Fruit fly (Drosophila melanogaster): ENCODE results near the gene Kat60.

Kat60 gene

DNA sequence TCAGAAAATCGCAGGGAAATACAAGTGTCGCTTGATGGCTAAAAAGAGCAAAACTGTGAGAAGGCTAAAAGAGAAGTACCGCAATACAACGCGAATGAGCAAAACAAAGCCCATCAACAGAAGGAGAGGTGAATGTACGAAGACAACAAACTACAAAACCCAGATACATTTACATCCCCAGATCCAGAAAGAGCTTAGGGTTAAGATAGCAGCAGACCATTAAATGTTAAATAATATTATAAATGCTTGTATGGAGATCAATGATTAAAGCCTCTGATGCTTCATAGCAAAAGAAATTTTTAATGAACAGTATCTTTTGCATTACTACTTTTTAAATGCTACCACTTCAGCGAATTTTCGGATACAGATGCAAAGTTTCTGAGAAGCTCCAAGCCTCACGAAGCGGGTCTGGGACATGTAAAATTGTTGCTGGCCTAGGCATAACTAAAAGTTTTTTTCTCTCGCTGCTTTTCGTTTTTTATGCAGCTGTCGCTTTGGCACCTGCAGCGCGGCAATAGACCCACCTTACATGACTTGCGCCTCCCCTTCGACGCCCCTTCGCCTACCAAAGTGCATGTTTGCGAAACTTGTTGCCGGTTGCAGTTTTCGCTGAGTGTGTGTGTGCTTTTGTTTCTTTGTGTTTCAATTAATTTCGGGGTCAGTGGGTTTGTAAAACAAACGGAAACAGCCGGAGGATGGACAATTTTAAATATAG lies 26.5 kb downstream of the Kat60 start:
- TF ChIP-seq acj6 (GFP tag; optimal IDR thresholded peaks at IDR 0.05) (no peak), CG3919 (GFP tag; optimal IDR thresholded peaks at IDR 0.05) (no peak), CG6276 (GFP tag; optimal IDR thresholded peaks at IDR 0.05) (peak; percentile 34), CG15336 (GFP tag; IDR thresholded peaks at IDR 0.05) (peak; percentile 24; the same call in 1 of the 2 replicates), eg (GFP tag; IDR thresholded peaks at IDR 0.05) (peak; percentile 57; the same call in 2 of the 3 replicates), Lpt (GFP tag; optimal IDR thresholded peaks at IDR 0.05) (peak; percentile 37), net (GFP tag; optimal IDR thresholded peaks at IDR 0.05) (peak; percentile 11), CG6163 (GFP tag; IDR thresholded peaks at IDR 0.05) (peak; percentile 50; the same call in 1 of the 3 replicates), ss (GFP tag; optimal IDR thresholded peaks at IDR 0.05) (no peak)

DNA sequence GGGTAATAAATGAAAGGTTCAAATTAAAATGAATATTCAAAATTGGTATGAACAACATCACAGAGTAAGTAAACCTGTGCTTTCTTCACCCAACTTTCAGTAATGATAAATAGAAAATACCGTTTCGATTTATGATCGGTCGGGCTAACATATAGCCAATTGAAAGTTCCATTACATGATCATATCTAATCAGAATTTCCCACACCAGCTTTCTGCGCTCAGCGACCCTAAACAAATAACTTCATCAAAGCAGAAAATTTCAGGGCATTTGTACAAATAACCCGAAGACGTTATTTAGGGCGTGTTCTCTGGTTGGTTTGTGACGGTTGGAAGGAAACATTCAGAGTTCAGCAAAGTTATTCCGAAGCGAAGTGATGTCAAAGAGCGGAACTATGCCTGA lies 28.2 kb downstream of the Kat60 start:
- TF ChIP-seq ss (GFP tag; optimal IDR thresholded peaks at IDR 0.05) (no peak), CG6854 (GFP tag; optimal IDR thresholded peaks at IDR 0.05) (no peak), Sox14 (GFP tag; optimal IDR thresholded peaks at IDR 0.05) (no peak), CG6163 (GFP tag; IDR thresholded peaks at IDR 0.05) (no peak), Ets96B (tag; optimal IDR thresholded peaks at IDR 0.05) (no peak), Smox (GFP tag; optimal IDR thresholded peaks at IDR 0.05) (no peak), Sox15 (GFP tag; optimal IDR thresholded peaks at IDR 0.05) (no peak), fkh (GFP tag; optimal IDR thresholded peaks at IDR 0.05) (peak; percentile 33)

DNA sequence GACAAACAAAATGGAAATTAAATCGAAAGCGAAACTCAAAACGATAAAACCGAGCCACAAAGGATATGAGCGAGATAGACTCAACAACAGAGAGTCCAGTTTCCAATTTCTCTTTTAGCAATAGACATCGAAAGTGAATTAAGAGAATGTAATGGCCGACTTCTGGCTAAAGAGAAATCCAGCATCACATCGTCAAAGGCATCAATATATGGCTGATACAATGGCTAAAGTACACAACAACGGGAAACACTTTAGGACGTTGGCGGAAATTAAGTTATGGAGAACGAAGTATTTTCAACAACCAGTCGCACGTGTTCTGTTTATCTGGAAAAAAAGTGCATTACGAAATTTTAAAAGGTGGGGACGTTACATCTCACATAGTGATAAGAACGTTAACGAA lies 32.4 kb downstream of the Kat60 start:
- TF ChIP-seq CG15336 (GFP tag; IDR thresholded peaks at IDR 0.05) (no peak), Eip78C (GFP tag) (no peak), achi (GFP tag; optimal IDR thresholded peaks at IDR 0.05) (no peak)

DNA sequence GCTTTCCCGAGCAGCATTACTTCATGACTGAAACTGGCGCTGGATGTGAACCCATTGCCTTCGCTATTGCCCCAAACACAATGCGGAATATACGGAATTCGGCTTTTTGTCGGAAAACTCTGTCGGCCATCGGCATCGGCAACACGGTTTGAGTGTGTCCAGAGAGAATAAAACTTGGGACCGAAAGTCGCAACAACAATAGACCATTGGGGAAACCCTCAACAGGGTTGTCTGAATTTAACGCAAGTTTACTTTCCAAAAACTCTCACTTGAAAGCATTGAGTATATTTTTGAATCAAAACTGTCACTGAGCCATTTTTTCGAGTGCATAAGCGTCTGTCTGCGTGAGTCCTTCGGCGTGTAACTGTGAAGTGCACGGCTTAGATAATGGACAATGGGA lies 33.7 kb downstream of the Kat60 start:
- TF ChIP-seq Sox15 (GFP tag; optimal IDR thresholded peaks at IDR 0.05) (no peak), CG7368 (GFP tag; optimal IDR thresholded peaks at IDR 0.05) (peak; percentile 50), esn (GFP tag; optimal IDR thresholded peaks at IDR 0.05) (peak; percentile 54), cyc (GFP tag; optimal IDR thresholded peaks at IDR 0.05) (peak; percentile 39), CG8632 (GFP tag; optimal IDR thresholded peaks at IDR 0.05) (no peak), CG15336 (GFP tag; IDR thresholded peaks at IDR 0.05) (no peak; the same call in 1 of the 2 replicates), dsx (GFP tag; optimal IDR thresholded peaks at IDR 0.05; ENCODE audit: poor library complexity, severe bottlenecking) (no peak), CG11902 (GFP tag; optimal IDR thresholded peaks at IDR 0.05) (peak; percentile 5), Ets21C (GFP tag; optimal IDR thresholded peaks at IDR 0.05) (peak; percentile 20), CG1621 (tag; optimal IDR thresholded peaks at IDR 0.05) (no peak), CG6808 (GFP tag; optimal IDR thresholded peaks at IDR 0.05) (no peak), CG8319 (GFP tag; optimal IDR thresholded peaks at IDR 0.05) (no peak), CG3032 (tag; optimal IDR thresholded peaks at IDR 0.05) (no peak), Hr38 (GFP tag; optimal IDR thresholded peaks at IDR 0.05) (no peak), Ets96B (tag; optimal IDR thresholded peaks at IDR 0.05) (peak; percentile 47), Hr39 (GFP tag; optimal IDR thresholded peaks at IDR 0.05) (peak; percentile 28), fd85E (GFP tag; optimal IDR thresholded peaks at IDR 0.05) (no peak), CG6276 (GFP tag; optimal IDR thresholded peaks at IDR 0.05) (peak; percentile 27), CG11762 (GFP tag; optimal IDR thresholded peaks at IDR 0.05; ENCODE audit: insufficient read depth) (no peak), fkh (GFP tag; optimal IDR thresholded peaks at IDR 0.05) (no peak), eg (GFP tag; IDR thresholded peaks at IDR 0.05) (no peak; the same call in 2 of the 3 replicates), CG31627 (GFP tag; optimal IDR thresholded peaks at IDR 0.05) (peak; percentile 37), lz (GFP tag; optimal IDR thresholded peaks at IDR 0.05) (peak; percentile 23), Blimp-1 (GFP tag; optimal IDR thresholded peaks at IDR 0.05) (no peak), CG10669 (GFP tag; optimal IDR thresholded peaks at IDR 0.05) (peak; percentile 30), Eip78C (GFP tag) (peak; percentile 79), vri (GFP tag; optimal IDR thresholded peaks at IDR 0.05) (peak; percentile 6), CG16779 (tag; optimal IDR thresholded peaks at IDR 0.05) (no peak), Hr4 (GFP tag; optimal IDR thresholded peaks at IDR 0.05) (peak; percentile 36), CG9139 (GFP tag; optimal IDR thresholded peaks at IDR 0.05) (no peak), OdsH (GFP tag; optimal IDR thresholded peaks at IDR 0.05) (peak; percentile 45), acj6 (GFP tag; optimal IDR thresholded peaks at IDR 0.05) (peak; percentile 45), topi (GFP tag; optimal IDR thresholded peaks at IDR 0.05) (peak; percentile 5), Met (GFP tag; optimal IDR thresholded peaks at IDR 0.05) (peak; percentile 30), CG4318 (GFP tag; optimal IDR thresholded peaks at IDR 0.05) (peak; percentile 25)

All from whole organism, prepupa.